Fruit fly (Drosophila melanogaster) whole organism: ENCODE results near the gene TfIIA-S.

Source experiments
- Dll ChIP-seq: fragments of >200 bp; optimal IDR thresholded peaks from 2 replicates; lab custom pipeline; 2017
- EcR ChIP-seq, 2 experiments: fragments of >200 bp; optimal IDR thresholded peaks; 2 replicates each; lab custom pipeline; 2017; ENCODE audit warnings: missing biosample characterization in 2 of 2, missing genetic modification characterization in 2 of 2, missing genetic modification reagents in 2 of 2

DNA sequence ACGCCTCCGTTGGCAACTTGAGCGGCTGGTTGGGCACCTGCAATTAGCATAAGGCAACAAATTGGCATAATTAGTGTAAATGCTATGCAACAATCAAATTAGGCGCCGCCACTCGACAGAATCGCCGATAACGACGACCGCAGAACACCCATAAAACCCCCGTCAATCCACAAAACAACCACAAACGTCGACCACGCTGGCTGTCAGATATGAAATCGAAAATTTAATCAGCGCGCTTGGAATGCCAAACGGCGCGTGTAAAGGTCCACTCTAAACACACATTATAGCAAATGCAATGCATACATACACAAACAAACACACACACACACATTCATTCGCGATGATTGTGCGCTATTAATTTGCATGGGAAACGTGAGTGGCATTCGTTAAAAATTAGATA lies 12.6 kb upstream of the TfIIA-S start:
- TF ChIP-seq EcR (GFP tag; optimal IDR thresholded peaks at IDR 0.05; lab: Kevin White, UChicago) (no peak), Dll (no peak)
